Fruit fly (Drosophila melanogaster) whole organism, prepupa: ENCODE data around the gene CG8260.

Source experiments
- CG11762 ChIP-seq: fragments of 200-800 bp; sonication (Bioruptor generic); optimal IDR thresholded peaks from 3 replicates; lab custom pipeline; 2016; ENCODE audit warnings: missing biosample characterization, missing genetic modification characterization; ENCODE audit not compliant: insufficient read depth
- Hr39 ChIP-seq: fragments of 200-800 bp; sonication (Bioruptor generic); optimal IDR thresholded peaks from 2 replicates; lab custom pipeline; 2016; ENCODE audit warnings: missing biosample characterization, missing genetic modification characterization
- fkh ChIP-seq: fragments of 200-800 bp; sonication (Bioruptor generic); optimal IDR thresholded peaks from 3 replicates; lab custom pipeline; 2017; ENCODE audit warnings: missing biosample characterization, mild to moderate bottlenecking, missing genetic modification characterization, moderate library complexity

- no peak for TF ChIP-seq Hr39 (GFP tag; lab: Kevin White, UChicago)
- TF ChIP-seq fkh (GFP tag; lab: Kevin White, UChicago), result no peak
- TF ChIP-seq CG11762 (GFP tag; lab: Kevin White, UChicago), result no peak
Observed at dm6 chrX:15756018-15756417, at the start of gene CG8260.
